Worm (Caenorhabditis elegans) whole organism, L4 larva: ENCODE results near the gene F58F6.6.
"Not testable (repeated sequence)": the region's sequence is repeated elsewhere in the genome, so short reads cannot be mapped to it uniquely, and the experiment has no call there.

Source experiments
- aha-1 ChIP-seq: fragments of 150-350 bp; peaks from one replicate; lab custom pipeline; 2014; ENCODE audit warnings: missing biosample characterization, missing genetic modification characterization
- daf-8 ChIP-seq: fragments of 200-800 bp; sonication (Bioruptor generic); IDR thresholded peaks from 2 replicates; pipeline ENCODE4 v1.3.6; 2022; ENCODE audit warnings: missing genetic modification characterization, missing compliant biosample characterization
- fos-1 ChIP-seq: fragments of 150-350 bp; optimal IDR thresholded peaks from 2 replicates; lab custom pipeline; 2014; ENCODE audit warnings: missing biosample characterization, missing genetic modification characterization
- nhr-11 ChIP-seq: fragments of 150-350 bp; optimal IDR thresholded peaks from 2 replicates; lab custom pipeline; 2014; ENCODE audit warnings: missing biosample characterization, missing genetic modification characterization
- nhr-237 ChIP-seq: sonication (generic microtip); optimal IDR thresholded peaks from 2 replicates; lab custom pipeline; 2017; ENCODE audit warnings: missing biosample characterization, missing genetic modification characterization
- nhr-28 ChIP-seq: fragments of 150-350 bp; optimal IDR thresholded peaks from 2 replicates; lab custom pipeline; 2014; ENCODE audit warnings: missing biosample characterization, missing genetic modification characterization

ce11 chrIV:1345421-1345820 lies 4.5 kb downstream of the F58F6.6 start:
- not testable (repeated sequence) for TF ChIP-seq nhr-237 (tag; lab: Kevin White, UChicago); daf-8 (GFP tag; lab: Robert Waterston, UW); nhr-28 (tag; lab: Kevin White, UChicago); nhr-11; fos-1; aha-1 (tag; lab: Kevin White, UChicago)
